Fruit fly (Drosophila melanogaster): ENCODE measurements around the gene CG31715.

DNA sequence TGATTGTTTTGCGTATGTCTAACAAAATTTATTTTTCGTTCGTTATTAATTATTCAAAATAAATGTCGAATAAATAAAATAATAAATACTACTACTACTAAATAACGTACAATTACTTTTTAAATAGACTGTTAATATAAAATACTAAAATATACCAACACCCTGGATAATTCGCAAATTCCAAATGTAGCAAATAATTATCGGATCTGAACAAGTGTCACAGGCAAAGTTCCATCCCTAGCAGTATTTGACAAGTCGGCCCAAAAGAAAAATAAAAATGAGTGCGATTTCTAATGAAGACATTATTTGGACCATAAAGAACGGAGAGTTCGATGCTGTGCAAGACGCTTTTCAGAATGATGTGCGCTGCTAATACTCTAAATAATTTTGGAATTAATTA is at the start of gene CG31715:
- TF ChIP-seq N (GFP tag; optimal IDR thresholded peaks at IDR 0.05) (no peak), pan (optimal IDR thresholded peaks at IDR 0.05) (no peak), Rel (GFP tag; optimal IDR thresholded peaks at IDR 0.05) (no peak), Rel (tag; optimal IDR thresholded peaks at IDR 0.05) (no peak), CG32264 (GFP tag; optimal IDR thresholded peaks at IDR 0.05) (no peak), sage (GFP tag; optimal IDR thresholded peaks at IDR 0.05) (no peak), sv (GFP tag; optimal IDR thresholded peaks at IDR 0.05) (no peak), lola (GFP tag; optimal IDR thresholded peaks at IDR 0.05) (no peak), ey (GFP tag; optimal IDR thresholded peaks at IDR 0.05) (peak; percentile 9), usp (GFP tag; optimal IDR thresholded peaks at IDR 0.05) (no peak), Dfd (GFP tag; optimal IDR thresholded peaks at IDR 0.05) (no peak)

All from whole organism, wandering third instar larva.